Worm (Caenorhabditis elegans) whole organism, mixed stage, embryonic: ENCODE data around the gene cpt-3.

Experiments
- M03D4.4 ChIP-seq: sonication (generic microtip); optimal IDR thresholded peaks from 2 replicates; lab custom pipeline; 2017; ENCODE audit warnings: mild to moderate bottlenecking, missing genetic modification characterization, missing compliant biosample characterization
- bed-3 ChIP-seq: fragments of 200-800 bp; sonication (Bioruptor generic); optimal IDR thresholded peaks from 3 replicates; lab custom pipeline; 2018; ENCODE audit warnings: mild to moderate bottlenecking, missing genetic modification characterization, moderate library complexity, missing compliant biosample characterization
- blmp-1 ChIP-seq: fragments of 150-350 bp; optimal IDR thresholded peaks from 2 replicates; lab custom pipeline; 2014; ENCODE audit warnings: missing biosample characterization, missing genetic modification characterization
- ceh-39 ChIP-seq: fragments of 150-350 bp; optimal IDR thresholded peaks from 2 replicates; lab custom pipeline; 2014; ENCODE audit warnings: missing biosample characterization, missing genetic modification characterization
- ceh-43 ChIP-seq: fragments of 200-800 bp; sonication (Bioruptor generic); optimal IDR thresholded peaks from 2 replicates; lab custom pipeline; 2018; ENCODE audit warnings: mild to moderate bottlenecking, missing genetic modification characterization, moderate library complexity, missing compliant biosample characterization
- ceh-83 ChIP-seq: fragments of 200-800 bp; sonication (Bioruptor generic); optimal IDR thresholded peaks from 2 replicates; lab custom pipeline; 2018; ENCODE audit warnings: mild to moderate bottlenecking, missing genetic modification characterization, missing compliant biosample characterization
- cnd-1 ChIP-seq: fragments of 200-800 bp; sonication (Bioruptor generic); optimal IDR thresholded peaks from 2 replicates; lab custom pipeline; 2018; ENCODE audit warnings: mild to moderate bottlenecking, missing genetic modification characterization, missing compliant biosample characterization
- drap-1 ChIP-seq: fragments of 200-800 bp; sonication (Bioruptor generic); optimal IDR thresholded peaks from 3 replicates; lab custom pipeline; 2018; ENCODE audit warnings: mild to moderate bottlenecking, missing genetic modification characterization, missing compliant biosample characterization
- elt-1 ChIP-seq: sonication (generic microtip); optimal IDR thresholded peaks from 2 replicates; lab custom pipeline; 2017; ENCODE audit warnings: missing genetic modification characterization, mild to moderate bottlenecking, missing compliant biosample characterization, antibody characterized with exemption, moderate library complexity, borderline replicate concordance; ENCODE audit not compliant: insufficient read depth
- flh-1 ChIP-seq: fragments of 200-800 bp; sonication (Bioruptor generic); optimal IDR thresholded peaks from 2 replicates; lab custom pipeline; 2018; ENCODE audit warnings: mild to moderate bottlenecking, missing genetic modification characterization, moderate library complexity, missing compliant biosample characterization
- ham-2 ChIP-seq: fragments of 200-800 bp; sonication (Bioruptor generic); optimal IDR thresholded peaks from 2 replicates; lab custom pipeline; 2018; ENCODE audit warnings: mild to moderate bottlenecking, missing genetic modification characterization, missing compliant biosample characterization
- hlh-1 ChIP-seq: fragments of 150-350 bp; optimal IDR thresholded peaks from 2 replicates; lab custom pipeline; 2014; ENCODE audit warnings: missing biosample characterization, missing genetic modification reagents, missing genetic modification characterization
- lin-32 ChIP-seq: fragments of 200-800 bp; sonication (Bioruptor generic); optimal IDR thresholded peaks from 2 replicates; lab custom pipeline; 2018; ENCODE audit warnings: mild to moderate bottlenecking, missing genetic modification characterization, missing compliant biosample characterization
- lsy-2 ChIP-seq: fragments of 150-350 bp; optimal IDR thresholded peaks from 2 replicates; lab custom pipeline; 2014; ENCODE audit warnings: missing biosample characterization, missing genetic modification characterization
- mep-1 ChIP-seq: fragments of 150-350 bp; optimal IDR thresholded peaks from 2 replicates; lab custom pipeline; 2017; ENCODE audit warnings: missing biosample characterization, missing genetic modification reagents, missing genetic modification characterization, inconsistent platforms
- mls-2 ChIP-seq: sonication (generic microtip); optimal IDR thresholded peaks from 2 replicates; lab custom pipeline; 2016; ENCODE audit warnings: mild to moderate bottlenecking, missing genetic modification characterization, moderate library complexity, missing compliant biosample characterization
- nhr-12 ChIP-seq: fragments of 150-350 bp; optimal IDR thresholded peaks from 2 replicates; lab custom pipeline; 2014; ENCODE audit warnings: missing biosample characterization, missing genetic modification characterization
- nhr-2 ChIP-seq: fragments of 150-350 bp; optimal IDR thresholded peaks from 2 replicates; lab custom pipeline; 2014; ENCODE audit warnings: missing biosample characterization, missing genetic modification characterization
- nhr-237 ChIP-seq: fragments of 150-350 bp; optimal IDR thresholded peaks from 2 replicates; lab custom pipeline; 2014; ENCODE audit warnings: missing biosample characterization, missing genetic modification characterization
- nhr-28 ChIP-seq: fragments of 150-350 bp; optimal IDR thresholded peaks from 2 replicates; lab custom pipeline; 2014; ENCODE audit warnings: missing biosample characterization, missing genetic modification characterization
- nhr-76 ChIP-seq: sonication (generic microtip); optimal IDR thresholded peaks from 2 replicates; lab custom pipeline; 2017; ENCODE audit warnings: missing biosample characterization, missing genetic modification characterization
- pha-4 ChIP-seq: fragments of 150-350 bp; optimal IDR thresholded peaks from 2 replicates; lab custom pipeline; 2018; ENCODE audit warnings: missing biosample characterization, missing genetic modification reagents, missing genetic modification characterization
- sem-2 ChIP-seq: fragments of 200-800 bp; sonication (Bioruptor generic); optimal IDR thresholded peaks from 2 replicates; lab custom pipeline; 2018; ENCODE audit warnings: mild to moderate bottlenecking, missing genetic modification characterization, missing compliant biosample characterization
- snpc-4 ChIP-seq: fragments of 150-350 bp; optimal IDR thresholded peaks from 2 replicates; lab custom pipeline; 2014; ENCODE audit warnings: missing biosample characterization, missing genetic modification characterization
- sptf-1 ChIP-seq: sonication (generic microtip); optimal IDR thresholded peaks from 2 replicates; lab custom pipeline; 2017; ENCODE audit warnings: mild to moderate bottlenecking, missing genetic modification characterization, moderate library complexity, missing compliant biosample characterization
- tbx-8 ChIP-seq: fragments of 200-800 bp; sonication (Bioruptor generic); optimal IDR thresholded peaks from 2 replicates; lab custom pipeline; 2018; ENCODE audit warnings: mild to moderate bottlenecking, missing genetic modification characterization, moderate library complexity, missing compliant biosample characterization
- unc-120 ChIP-seq: sonication (generic microtip); optimal IDR thresholded peaks from 2 replicates; lab custom pipeline; 2017; ENCODE audit warnings: missing genetic modification characterization, missing compliant biosample characterization; ENCODE audit not compliant: poor library complexity, severe bottlenecking
- unc-39 ChIP-seq: fragments of 150-350 bp; optimal IDR thresholded peaks from 2 replicates; lab custom pipeline; 2014; ENCODE audit warnings: missing biosample characterization, missing genetic modification characterization
- unc-62 ChIP-seq: fragments of 150-350 bp; optimal IDR thresholded peaks from 2 replicates; lab custom pipeline; 2014; ENCODE audit warnings: missing biosample characterization, missing genetic modification reagents, missing genetic modification characterization
- ztf-11 ChIP-seq: fragments of 150-350 bp; optimal IDR thresholded peaks from 2 replicates; lab custom pipeline; 2014; ENCODE audit warnings: missing biosample characterization, missing genetic modification characterization

Gene cpt-3

ce11 chrIII:2101895-2102345 lies 19.3 kb downstream of the cpt-3 start, which contains the start of gene ppk-2:
TSS of gene ppk-2 (plus strand) at chrIII:2102295.
- no peak for TF ChIP-seq hlh-1
- no peak for TF ChIP-seq blmp-1 (tag; lab: Kevin White, UChicago)
- no peak for TF ChIP-seq cnd-1 (tag; lab: Kevin White, UChicago)
- no peak for TF ChIP-seq lin-32 (GFP tag; lab: Kevin White, UChicago)
- TF ChIP-seq mep-1 (tag; lab: Kevin White, UChicago), result no peak

ce11 chrIII:2105935-2106334 lies 23.3 kb downstream of the cpt-3 start:
- TF ChIP-seq unc-62 (GFP tag; lab: Kevin White, UChicago) (no peak), blmp-1 (tag; lab: Kevin White, UChicago) (no peak), nhr-12 (tag; lab: Kevin White, UChicago) (no peak), unc-39 (tag; lab: Kevin White, UChicago) (no peak), cnd-1 (tag; lab: Kevin White, UChicago) (no peak)

ce11 chrIII:2110249-2110648 lies 27.6 kb downstream of the cpt-3 start, which contains the start of gene Y48G9A.7:
TSS of gene Y48G9A.7 (plus strand) at chrIII:2110549.
- TF ChIP-seq snpc-4 (tag; lab: Kevin White, UChicago), result no peak
- TF ChIP-seq mep-1 (tag; lab: Kevin White, UChicago), result no peak
- no peak for TF ChIP-seq ceh-39 (tag; lab: Kevin White, UChicago)
- TF ChIP-seq ceh-83 (GFP tag; lab: Kevin White, UChicago), result no peak
- TF ChIP-seq lin-32 (GFP tag; lab: Kevin White, UChicago), result no peak
- no peak for TF ChIP-seq lsy-2
- TF ChIP-seq M03D4.4 (tag; lab: Kevin White, UChicago), result no peak
- no peak for TF ChIP-seq drap-1 (GFP tag; lab: Kevin White, UChicago)
- no peak for TF ChIP-seq flh-1 (GFP tag; lab: Kevin White, UChicago)
- no peak for TF ChIP-seq nhr-28
- no peak for TF ChIP-seq cnd-1 (tag; lab: Kevin White, UChicago)
- no peak for TF ChIP-seq sem-2 (GFP tag; lab: Kevin White, UChicago)
- TF ChIP-seq nhr-12 (tag; lab: Kevin White, UChicago), result no peak
- TF ChIP-seq nhr-2, result no peak
- TF ChIP-seq mls-2, result no peak
- TF ChIP-seq ham-2 (GFP tag; lab: Kevin White, UChicago), result no peak

ce11 chrIII:2111376-2111775 lies 28.8 kb downstream of the cpt-3 start:
- TF ChIP-seq nhr-76 (tag; lab: Kevin White, UChicago) (no peak), sem-2 (GFP tag; lab: Kevin White, UChicago) (no peak), ztf-11 (no peak), unc-39 (tag; lab: Kevin White, UChicago) (no peak), bed-3 (GFP tag; lab: Kevin White, UChicago) (no peak), pha-4 (tag; lab: Kevin White, UChicago) (no peak), sptf-1 (tag; lab: Kevin White, UChicago) (no peak)

ce11 chrIII:2112009-2112408 lies 29.4 kb downstream of the cpt-3 start:
- no peak for TF ChIP-seq nhr-76 (tag; lab: Kevin White, UChicago)
- no peak for TF ChIP-seq nhr-237
- no peak for TF ChIP-seq mls-2
- TF ChIP-seq ham-2 (GFP tag; lab: Kevin White, UChicago), result no peak
- no peak for TF ChIP-seq ceh-39 (tag; lab: Kevin White, UChicago)
- TF ChIP-seq elt-1 (tag; lab: Kevin White, UChicago), result no peak
- no peak for TF ChIP-seq bed-3 (GFP tag; lab: Kevin White, UChicago)
- TF ChIP-seq ceh-83 (GFP tag; lab: Kevin White, UChicago), result no peak
- no peak for TF ChIP-seq ceh-43
- no peak for TF ChIP-seq unc-120 (tag; lab: Kevin White, UChicago)
- TF ChIP-seq tbx-8 (GFP tag; lab: Kevin White, UChicago), result no peak
